Fruit fly (Drosophila melanogaster) whole organism, prepupa: ENCODE results near the gene CG5861.

Source experiments
- Blimp-1 ChIP-seq: fragments of 200-800 bp; sonication (Bioruptor generic); optimal IDR thresholded peaks from 3 replicates; lab custom pipeline; 2017; ENCODE audit warnings: missing biosample characterization, missing genetic modification characterization, mild to moderate bottlenecking, moderate library complexity, missing genetic modification reagents
- CG11294 ChIP-seq: fragments of 200-800 bp; sonication (Bioruptor generic); IDR thresholded peaks from 2 replicates; pipeline ENCODE4 v1.3.6; 2022; ENCODE audit warnings: missing biosample characterization, missing genetic modification characterization
- CG11762 ChIP-seq: fragments of 200-800 bp; sonication (Bioruptor generic); optimal IDR thresholded peaks from 3 replicates; lab custom pipeline; 2016; ENCODE audit warnings: missing biosample characterization, missing genetic modification characterization; ENCODE audit not compliant: insufficient read depth
- CG11902 ChIP-seq: fragments of 200-800 bp; sonication (Bioruptor generic); optimal IDR thresholded peaks from 3 replicates; lab custom pipeline; 2016; ENCODE audit warnings: missing biosample characterization, missing genetic modification characterization
- CG1621 ChIP-seq: fragments of 200-800 bp; sonication (Bioruptor generic); optimal IDR thresholded peaks from 3 replicates; lab custom pipeline; 2018; ENCODE audit warnings: missing biosample characterization, mild to moderate bottlenecking, missing genetic modification characterization
- CG16779 ChIP-seq: fragments of 200-800 bp; sonication (Bioruptor generic); optimal IDR thresholded peaks from 3 replicates; lab custom pipeline; 2017; ENCODE audit warnings: missing biosample characterization, mild to moderate bottlenecking, missing genetic modification characterization
- CG3032 ChIP-seq: fragments of 200-800 bp; optimal IDR thresholded peaks from 2 replicates; lab custom pipeline; 2019; ENCODE audit warnings: missing biosample characterization, mild to moderate bottlenecking, missing genetic modification characterization, moderate library complexity
- CG31627 ChIP-seq: fragments of 200-800 bp; sonication (Bioruptor generic); optimal IDR thresholded peaks from 3 replicates; lab custom pipeline; 2016; ENCODE audit warnings: missing biosample characterization, missing genetic modification characterization
- CG32006 ChIP-seq: fragments of 200-800 bp; sonication (Bioruptor generic); optimal IDR thresholded peaks from 3 replicates; lab custom pipeline; 2017; ENCODE audit warnings: missing biosample characterization, mild to moderate bottlenecking, missing genetic modification characterization
- CG34406 ChIP-seq: fragments of 200-800 bp; sonication (Bioruptor generic); optimal IDR thresholded peaks from 3 replicates; lab custom pipeline; 2016; ENCODE audit warnings: missing biosample characterization, missing genetic modification characterization
- CG3919 ChIP-seq: fragments of 200-800 bp; sonication (Bioruptor generic); optimal IDR thresholded peaks from 3 replicates; lab custom pipeline; 2016; ENCODE audit warnings: missing biosample characterization, missing genetic modification characterization
- CG6163 ChIP-seq: fragments of 200-800 bp; sonication (Bioruptor generic); IDR thresholded peaks from 3 replicates; pipeline ENCODE4 v1.3.6; 2022; ENCODE audit warnings: missing biosample characterization, missing genetic modification characterization
- CG6276 ChIP-seq: fragments of 200-800 bp; sonication (Bioruptor generic); optimal IDR thresholded peaks from 2 replicates; lab custom pipeline; 2017; ENCODE audit warnings: missing biosample characterization, mild to moderate bottlenecking, missing genetic modification characterization
- CG6854 ChIP-seq: fragments of 200-800 bp; sonication (Bioruptor generic); optimal IDR thresholded peaks from 2 replicates; lab custom pipeline; 2017; ENCODE audit warnings: missing biosample characterization, mild to moderate bottlenecking, missing genetic modification characterization
- CG7368 ChIP-seq: fragments of 200-800 bp; sonication (Bioruptor generic); optimal IDR thresholded peaks from 3 replicates; lab custom pipeline; 2016; ENCODE audit warnings: missing biosample characterization, missing genetic modification characterization
- CG8119 ChIP-seq: fragments of 200-800 bp; sonication (Bioruptor generic); IDR thresholded peaks from 3 replicates; pipeline ENCODE4 v1.3.6; 2022; ENCODE audit warnings: missing biosample characterization, missing genetic modification characterization
- CG8319 ChIP-seq: fragments of 200-800 bp; sonication (Bioruptor generic); optimal IDR thresholded peaks from 3 replicates; lab custom pipeline; 2016; ENCODE audit warnings: missing biosample characterization, missing genetic modification characterization
- CG8632 ChIP-seq: fragments of 200-800 bp; sonication (Bioruptor generic); optimal IDR thresholded peaks from 3 replicates; lab custom pipeline; 2016; ENCODE audit warnings: missing biosample characterization, missing genetic modification characterization
- Eip75B ChIP-seq: fragments of 200-800 bp; sonication (Bioruptor generic); optimal IDR thresholded peaks from 3 replicates; lab custom pipeline; 2016; ENCODE audit warnings: missing biosample characterization, missing genetic modification characterization
- Eip78C ChIP-seq: fragments of 200-800 bp; sonication (Bioruptor generic); peaks from one replicate; lab custom pipeline; 2016; ENCODE audit warnings: missing biosample characterization, missing genetic modification characterization
- Eip93F ChIP-seq: fragments of 200-800 bp; sonication (Bioruptor generic); optimal IDR thresholded peaks from 2 replicates; lab custom pipeline; 2016; ENCODE audit warnings: missing biosample characterization, mild to moderate bottlenecking, missing genetic modification characterization
- Ets96B ChIP-seq: fragments of 200-800 bp; optimal IDR thresholded peaks from 2 replicates; lab custom pipeline; 2019; ENCODE audit warnings: missing biosample characterization, mild to moderate bottlenecking, missing genetic modification characterization, moderate library complexity
- Gug ChIP-seq: fragments of 200-800 bp; sonication (Bioruptor generic); IDR thresholded peaks from 2 replicates; pipeline ENCODE4 v1.3.6; 2022; ENCODE audit warnings: missing biosample characterization, missing genetic modification characterization
- Hr38 ChIP-seq: sonication (Bioruptor generic); optimal IDR thresholded peaks from 2 replicates; lab custom pipeline; 2016; ENCODE audit warnings: missing biosample characterization, missing genetic modification characterization
- Hr4 ChIP-seq: fragments of 200-800 bp; sonication (Bioruptor generic); optimal IDR thresholded peaks from 3 replicates; lab custom pipeline; 2016; ENCODE audit warnings: missing biosample characterization, missing genetic modification characterization
- Met ChIP-seq: fragments of 200-800 bp; sonication (Bioruptor generic); optimal IDR thresholded peaks from 3 replicates; lab custom pipeline; 2016; ENCODE audit warnings: missing biosample characterization, missing genetic modification characterization
- Sox102F ChIP-seq: fragments of 200-800 bp; sonication (Bioruptor generic); optimal IDR thresholded peaks from 2 replicates; lab custom pipeline; 2016; ENCODE audit warnings: missing biosample characterization, mild to moderate bottlenecking, missing genetic modification characterization
- Sox14 ChIP-seq: fragments of 200-800 bp; sonication (Bioruptor generic); optimal IDR thresholded peaks from 3 replicates; lab custom pipeline; 2016; ENCODE audit warnings: missing biosample characterization, missing genetic modification characterization
- Sox15 ChIP-seq: fragments of 200-800 bp; sonication (Bioruptor generic); optimal IDR thresholded peaks from 3 replicates; lab custom pipeline; 2016; ENCODE audit warnings: missing biosample characterization, missing genetic modification characterization
- achi ChIP-seq: fragments of 200-800 bp; sonication (Bioruptor generic); optimal IDR thresholded peaks from 3 replicates; lab custom pipeline; 2016; ENCODE audit warnings: missing biosample characterization, missing genetic modification characterization
- acj6 ChIP-seq: fragments of 200-800 bp; sonication (Bioruptor generic); optimal IDR thresholded peaks from 3 replicates; lab custom pipeline; 2016; ENCODE audit warnings: missing biosample characterization, missing genetic modification characterization
- dac ChIP-seq: fragments of 200-800 bp; sonication (Bioruptor generic); optimal IDR thresholded peaks from 2 replicates; lab custom pipeline; 2017; ENCODE audit warnings: missing biosample characterization, mild to moderate bottlenecking, missing genetic modification characterization
- dsx ChIP-seq: fragments of 200-800 bp; optimal IDR thresholded peaks from 3 replicates; lab custom pipeline; 2019; ENCODE audit warnings: missing biosample characterization, mild to moderate bottlenecking, missing genetic modification characterization, moderate library complexity; ENCODE audit not compliant: poor library complexity, severe bottlenecking
- eg ChIP-seq: fragments of 200-800 bp; sonication (Bioruptor generic); IDR thresholded peaks from 3 replicates; pipeline ENCODE4 v1.3.6; 2022; ENCODE audit warnings: missing biosample characterization, missing genetic modification characterization
- esn ChIP-seq: fragments of 200-800 bp; sonication (Bioruptor generic); optimal IDR thresholded peaks from 2 replicates; lab custom pipeline; 2016; ENCODE audit warnings: missing biosample characterization, mild to moderate bottlenecking, missing genetic modification characterization, moderate library complexity
- fd59A ChIP-seq: fragments of 200-800 bp; sonication (Bioruptor generic); optimal IDR thresholded peaks from 2 replicates; lab custom pipeline; 2017; ENCODE audit warnings: missing biosample characterization, mild to moderate bottlenecking, missing genetic modification characterization, missing genetic modification reagents
- fd85E ChIP-seq: fragments of 200-800 bp; sonication (Bioruptor generic); optimal IDR thresholded peaks from 3 replicates; lab custom pipeline; 2016; ENCODE audit warnings: missing biosample characterization, missing genetic modification characterization
- fkh ChIP-seq: fragments of 200-800 bp; sonication (Bioruptor generic); optimal IDR thresholded peaks from 3 replicates; lab custom pipeline; 2017; ENCODE audit warnings: missing biosample characterization, mild to moderate bottlenecking, missing genetic modification characterization, moderate library complexity
- pdm3 ChIP-seq: fragments of 200-800 bp; sonication (Bioruptor generic); optimal IDR thresholded peaks from 3 replicates; lab custom pipeline; 2016; ENCODE audit warnings: missing biosample characterization, missing genetic modification characterization
- salr ChIP-seq, 2 experiments: fragments of 200-800 bp; sonication (Bioruptor generic); optimal IDR thresholded peaks; 3 replicates each; lab custom pipeline; 2016 to 2018; ENCODE audit warnings: missing biosample characterization in 2 of 2, missing genetic modification characterization in 2 of 2, mild to moderate bottlenecking in 1 of 2
- spab ChIP-seq: fragments of 200-800 bp; sonication (Bioruptor generic); optimal IDR thresholded peaks from 2 replicates; lab custom pipeline; 2017; ENCODE audit warnings: missing biosample characterization, mild to moderate bottlenecking, missing genetic modification characterization, missing genetic modification reagents
- ss ChIP-seq, 2 experiments: fragments of 200-800 bp; sonication (Bioruptor generic); optimal IDR thresholded peaks; 2 replicates in 1 of 2; 3 replicates in 1 of 2; lab custom pipeline; 2017 to 2018; ENCODE audit warnings: mild to moderate bottlenecking in 2 of 2, missing biosample characterization in 2 of 2, missing genetic modification characterization in 2 of 2, moderate library complexity in 1 of 2
- svp ChIP-seq: fragments of 200-800 bp; sonication (Bioruptor generic); peaks from one replicate; lab custom pipeline; 2016; ENCODE audit warnings: missing biosample characterization, missing genetic modification characterization
- topi ChIP-seq: fragments of 200-800 bp; sonication (Bioruptor generic); optimal IDR thresholded peaks from 3 replicates; lab custom pipeline; 2016; ENCODE audit warnings: missing biosample characterization, missing genetic modification characterization
- vri ChIP-seq: fragments of 200-800 bp; sonication (Bioruptor generic); optimal IDR thresholded peaks from 3 replicates; lab custom pipeline; 2016; ENCODE audit warnings: missing biosample characterization, mild to moderate bottlenecking, missing genetic modification characterization

Gene CG5861

dm6 chr2L:16317131-16317530, 10.0 kb upstream of the CG5861 start:
- no peak for TF ChIP-seq Blimp-1 (GFP tag; lab: Kevin White, UChicago)
- no peak for TF ChIP-seq fd59A (GFP tag; lab: Kevin White, UChicago)
- no peak for TF ChIP-seq Ets96B (tag; lab: Kevin White, UChicago)
- no peak for TF ChIP-seq CG11762 (GFP tag; lab: Kevin White, UChicago)
- TF ChIP-seq Hr4 (GFP tag; lab: Kevin White, UChicago) = no peak
- TF ChIP-seq fkh (GFP tag; lab: Kevin White, UChicago) = peak; percentile 50
- no peak for TF ChIP-seq pdm3 (GFP tag; lab: Kevin White, UChicago)
- TF ChIP-seq Gug (GFP tag; lab: Robert Waterston, UW) = no peak

dm6 chr2L:16316410-16316809, 9.3 kb upstream of the CG5861 start:
- TF ChIP-seq topi (no peak), vri (no peak)
- TF ChIP-seq, all 60 proteins: peak for 0

dm6 chr2L:16315844-16316243, 8.7 kb upstream of the CG5861 start:
- TF ChIP-seq CG31627 (GFP tag; lab: Kevin White, UChicago) (no peak), Sox15 (GFP tag; lab: Kevin White, UChicago) (no peak), CG3919 (no peak), fkh (GFP tag; lab: Kevin White, UChicago) (peak; percentile 14), CG6854 (no peak), svp (GFP tag; lab: Kevin White, UChicago) (no peak), eg (GFP tag; lab: Robert Waterston, UW) (no peak)
- TF ChIP-seq, all 60 proteins: peak for 1

dm6 chr2L:16315027-16315426, 7.9 kb upstream of the CG5861 start:
- TF ChIP-seq CG8632 (GFP tag; lab: Kevin White, UChicago) = no peak
- TF ChIP-seq spab (GFP tag; lab: Kevin White, UChicago) = no peak
- peak; percentile 94 for TF ChIP-seq vri
- TF ChIP-seq CG6163 (GFP tag; lab: Robert Waterston, UW) = peak; percentile 62
- no peak for TF ChIP-seq esn (GFP tag; lab: Kevin White, UChicago)
- no peak for TF ChIP-seq CG3919
- TF ChIP-seq Sox14 (GFP tag; lab: Kevin White, UChicago) = peak; percentile 77
- TF ChIP-seq CG3032 (tag; lab: Kevin White, UChicago) = peak; percentile 10
- no peak for TF ChIP-seq CG11294 (GFP tag; lab: Robert Waterston, UW)
- TF ChIP-seq svp (GFP tag; lab: Kevin White, UChicago) = no peak
- no peak for TF ChIP-seq dac
- no peak for TF ChIP-seq CG7368 (GFP tag; lab: Kevin White, UChicago)
- no peak for TF ChIP-seq CG1621 (tag; lab: Kevin White, UChicago)
- TF ChIP-seq acj6 = no peak
- TF ChIP-seq dsx = peak; percentile 53
- no peak for TF ChIP-seq CG34406
- TF ChIP-seq Eip93F (GFP tag; lab: Kevin White, UChicago) = peak; percentile 38
- TF ChIP-seq CG6854 = no peak
- peak; percentile 60 for TF ChIP-seq Eip78C (GFP tag; lab: Kevin White, UChicago)
- TF ChIP-seq fkh (GFP tag; lab: Kevin White, UChicago) = peak; percentile 62
- no peak for TF ChIP-seq achi (GFP tag; lab: Kevin White, UChicago)
- no peak for TF ChIP-seq Eip75B
- TF ChIP-seq CG32006 (GFP tag; lab: Kevin White, UChicago) = no peak
- TF ChIP-seq CG31627 (GFP tag; lab: Kevin White, UChicago) = no peak
- no peak for TF ChIP-seq Met (GFP tag; lab: Kevin White, UChicago)
- TF ChIP-seq fd85E (GFP tag; lab: Kevin White, UChicago) = no peak
- no peak for TF ChIP-seq CG11902 (GFP tag; lab: Kevin White, UChicago)
- TF ChIP-seq Blimp-1 (GFP tag; lab: Kevin White, UChicago) = no peak
- no peak for TF ChIP-seq fd59A (GFP tag; lab: Kevin White, UChicago)
- TF ChIP-seq CG8119 (GFP tag; lab: Robert Waterston, UW) = peak; percentile 28; the same call in 2 of the 3 replicates
- peak in 1 of 2 experiments; percentile 78 for TF ChIP-seq ss (GFP tag; optimal IDR thresholded peaks at IDR 0.05; lab: Kevin White, UChicago)
- no peak for TF ChIP-seq CG16779 (tag; lab: Kevin White, UChicago)
- no peak for TF ChIP-seq CG8319 (GFP tag; lab: Kevin White, UChicago)
- TF ChIP-seq Ets96B (tag; lab: Kevin White, UChicago) = peak; percentile 31
- TF ChIP-seq Sox102F = no peak
- TF ChIP-seq Sox15 (GFP tag; lab: Kevin White, UChicago) = no peak
- TF ChIP-seq salr (GFP tag; optimal IDR thresholded peaks at IDR 0.05; lab: Kevin White, UChicago) = no peak
- TF ChIP-seq CG6276 (GFP tag; lab: Kevin White, UChicago) = no peak
- TF ChIP-seq Hr38 (GFP tag; lab: Kevin White, UChicago) = no peak
